Worm (Caenorhabditis elegans) whole organism, midembryonic: ENCODE results near the gene sra-31.

Source experiments
- T22C8.4 ChIP-seq: fragments of 200-800 bp; sonication (Bioruptor generic); IDR thresholded peaks from 2 replicates; pipeline ENCODE4 v1.3.6; 2022; ENCODE audit warnings: missing genetic modification characterization, missing compliant biosample characterization
- cog-1 ChIP-seq: sonication (generic microtip); optimal IDR thresholded peaks from 2 replicates; lab custom pipeline; 2016; ENCODE audit warnings: missing genetic modification characterization, missing compliant biosample characterization
- flt-1 ChIP-seq: fragments of 200-800 bp; sonication (Bioruptor generic); IDR thresholded peaks from 2 replicates; pipeline ENCODE4 v1.3.6; 2022; ENCODE audit warnings: missing genetic modification characterization, missing compliant biosample characterization
- klf-2 ChIP-seq: fragments of 200-800 bp; sonication (Bioruptor generic); conservative IDR thresholded peaks from 2 replicates; pipeline ENCODE4 v1.3.6; 2022; ENCODE audit warnings: missing genetic modification reagents, missing genetic modification characterization, missing compliant biosample characterization
- med-1 ChIP-seq: sonication (generic microtip); optimal IDR thresholded peaks from 2 replicates; lab custom pipeline; 2017; ENCODE audit warnings: missing genetic modification characterization, mild to moderate bottlenecking, missing compliant biosample characterization, antibody characterized with exemption, missing genetic modification reagents; ENCODE audit not compliant: insufficient read depth
- ref-1 ChIP-seq: fragments of 200-800 bp; sonication (Bioruptor generic); conservative IDR thresholded peaks from 2 replicates; pipeline ENCODE4 v1.3.6; 2022; ENCODE audit warnings: missing genetic modification reagents, missing genetic modification characterization, missing compliant biosample characterization
- tab-1 ChIP-seq: fragments of 200-800 bp; sonication (Bioruptor generic); IDR thresholded peaks from 2 replicates; pipeline ENCODE4 v1.3.6; 2022; ENCODE audit warnings: missing genetic modification characterization, missing compliant biosample characterization
- ztf-23 ChIP-seq: fragments of 200-800 bp; sonication (Bioruptor generic); IDR thresholded peaks from 2 replicates; pipeline ENCODE4 v1.3.6; 2022; ENCODE audit warnings: missing genetic modification reagents, missing genetic modification characterization, missing compliant biosample characterization
- ztf-29 ChIP-seq: fragments of 200-800 bp; sonication (Bioruptor generic); IDR thresholded peaks from 2 replicates; pipeline ENCODE4 v1.3.6; 2022; ENCODE audit warnings: missing genetic modification reagents, missing genetic modification characterization, missing compliant biosample characterization

- TF ChIP-seq flt-1 (no peak), tab-1 (GFP tag; lab: Robert Waterston, UW) (no peak), cog-1 (tag; lab: Kevin White, UChicago) (no peak), ztf-29 (GFP tag; lab: Robert Waterston, UW) (no peak), med-1 (GFP tag; lab: Kevin White, UChicago) (no peak), ref-1 (GFP tag; lab: Robert Waterston, UW) (no peak), T22C8.4 (GFP tag; lab: Robert Waterston, UW) (no peak), klf-2 (GFP tag; lab: Robert Waterston, UW) (no peak), ztf-23 (no peak)
Observed at ce11 chrII:6578378-6578777, at the start of gene sra-31.
